Fruit fly (Drosophila melanogaster) whole organism, embryonic: ENCODE data around the gene ebd1.

Experiments used
- Ada2b ChIP-seq: fragments of 200-800 bp; sonication (Bioruptor generic); IDR thresholded peaks from 2 replicates; pipeline ENCODE4 v1.3.6; 2022; ENCODE audit warnings: missing biosample characterization, missing genetic modification characterization
- Adf1 ChIP-seq: fragments of 200-800 bp; sonication (Bioruptor generic); IDR thresholded peaks from 2 replicates; pipeline ENCODE4 v1.3.6; 2022; ENCODE audit warnings: missing biosample characterization, missing genetic modification characterization
- Aef1 ChIP-seq: fragments of 200-800 bp; sonication (Bioruptor generic); IDR thresholded peaks from 3 replicates; pipeline ENCODE4 v1.3.6; 2022; ENCODE audit warnings: missing biosample characterization, missing genetic modification characterization
- Bgb ChIP-seq: fragments of 200-800 bp; sonication (Bioruptor generic); IDR thresholded peaks from 2 replicates; pipeline ENCODE4 v1.3.6; 2022; ENCODE audit warnings: missing biosample characterization, missing genetic modification characterization; ENCODE audit not compliant: partially characterized antibody
- CG1024 ChIP-seq: fragments of 200-800 bp; sonication (Bioruptor generic); IDR thresholded peaks from 2 replicates; pipeline ENCODE4 v1.3.6; 2022; ENCODE audit warnings: missing biosample characterization, missing genetic modification characterization
- CG11695 ChIP-seq: fragments of 200-800 bp; sonication (Bioruptor generic); IDR thresholded peaks from 3 replicates; pipeline ENCODE4 v1.3.6; 2022; ENCODE audit warnings: missing biosample characterization, missing genetic modification characterization
- CG12299 ChIP-seq: fragments of 200-800 bp; sonication (Bioruptor generic); optimal IDR thresholded peaks from 2 replicates; lab custom pipeline; 2018; ENCODE audit warnings: missing biosample characterization, mild to moderate bottlenecking, missing genetic modification characterization
- CG13894 ChIP-seq: fragments of 200-800 bp; sonication (Bioruptor generic); optimal IDR thresholded peaks from 3 replicates; lab custom pipeline; 2018; ENCODE audit warnings: missing biosample characterization, mild to moderate bottlenecking, missing genetic modification characterization, moderate library complexity
- CG14014 ChIP-seq: fragments of 200-800 bp; sonication (Bioruptor generic); IDR thresholded peaks from 2 replicates; pipeline ENCODE4 v1.3.6; 2022; ENCODE audit warnings: missing biosample characterization, missing genetic modification characterization
- CG14860 ChIP-seq: fragments of 200-800 bp; sonication (Bioruptor generic); IDR thresholded peaks from 3 replicates; pipeline ENCODE4 v1.3.6; 2022; ENCODE audit warnings: missing biosample characterization, missing genetic modification characterization; ENCODE audit not compliant: partially characterized antibody
- CG17385 ChIP-seq: fragments of 200-800 bp; sonication (Bioruptor generic); optimal IDR thresholded peaks from 3 replicates; lab custom pipeline; 2018; ENCODE audit warnings: missing biosample characterization, mild to moderate bottlenecking, missing genetic modification characterization
- CG1792 ChIP-seq: fragments of 200-800 bp; sonication (Bioruptor generic); optimal IDR thresholded peaks from 2 replicates; lab custom pipeline; 2016; ENCODE audit warnings: missing biosample characterization, missing genetic modification characterization
- CG2116 ChIP-seq: fragments of 200-800 bp; sonication (Bioruptor generic); optimal IDR thresholded peaks from 3 replicates; lab custom pipeline; 2018; ENCODE audit warnings: missing biosample characterization, mild to moderate bottlenecking, missing genetic modification characterization
- CG2199 ChIP-seq: fragments of 200-800 bp; sonication (Bioruptor generic); IDR thresholded peaks from 3 replicates; pipeline ENCODE4 v1.3.6; 2022; ENCODE audit warnings: missing biosample characterization, missing genetic modification characterization
- CG30431 ChIP-seq: fragments of 200-800 bp; sonication (Bioruptor generic); optimal IDR thresholded peaks from 2 replicates; lab custom pipeline; 2017; ENCODE audit warnings: missing biosample characterization, missing genetic modification characterization
- CG31441 ChIP-seq: fragments of 200-800 bp; sonication (Bioruptor generic); IDR thresholded peaks from 2 replicates; pipeline ENCODE4 v1.3.6; 2022; ENCODE audit warnings: missing biosample characterization, missing genetic modification characterization
- CG3726 ChIP-seq: fragments of 200-800 bp; sonication (Bioruptor generic); IDR thresholded peaks from 3 replicates; pipeline ENCODE4, ENCODE4 v1.3.6; 2022; ENCODE audit warnings: missing biosample characterization, missing genetic modification characterization
- CG3847 ChIP-seq: fragments of 200-800 bp; sonication (Bioruptor generic); IDR thresholded peaks from 2 replicates; pipeline ENCODE4 v1.3.6; 2022; ENCODE audit warnings: missing biosample characterization, missing genetic modification characterization
- CG4820 ChIP-seq: fragments of 200-800 bp; sonication (Bioruptor generic); optimal IDR thresholded peaks from 3 replicates; lab custom pipeline; 2016; ENCODE audit warnings: missing biosample characterization, missing genetic modification characterization
- CG5245 ChIP-seq: fragments of 200-800 bp; sonication (Bioruptor generic); optimal IDR thresholded peaks from 3 replicates; lab custom pipeline; 2016; ENCODE audit warnings: missing biosample characterization, missing genetic modification characterization
- CG6854 ChIP-seq: fragments of 200-800 bp; sonication (Bioruptor generic); optimal IDR thresholded peaks from 3 replicates; lab custom pipeline; 2017; ENCODE audit warnings: missing biosample characterization, mild to moderate bottlenecking, missing genetic modification characterization
- CG7786 ChIP-seq: fragments of 200-800 bp; sonication (Bioruptor generic); optimal IDR thresholded peaks from 2 replicates; lab custom pipeline; 2016; ENCODE audit warnings: missing biosample characterization, missing genetic modification characterization
- CG9876 ChIP-seq: fragments of 200-800 bp; sonication (Bioruptor generic); optimal IDR thresholded peaks from 2 replicates; lab custom pipeline; 2016; ENCODE audit warnings: missing biosample characterization, missing genetic modification characterization
- Dip2 ChIP-seq: fragments of 200-800 bp; sonication (Bioruptor generic); IDR thresholded peaks from 2 replicates; pipeline ENCODE4 v1.3.6; 2022; ENCODE audit warnings: missing biosample characterization, missing genetic modification characterization
- Doc2 ChIP-seq: fragments of 200-800 bp; sonication (Bioruptor generic); IDR thresholded peaks from 2 replicates; pipeline ENCODE4 v1.3.6; 2022; ENCODE audit warnings: missing biosample characterization, missing genetic modification characterization
- Fer1 ChIP-seq: fragments of 200-800 bp; sonication (Bioruptor generic); optimal IDR thresholded peaks from 2 replicates; lab custom pipeline; 2017; ENCODE audit warnings: missing biosample characterization, mild to moderate bottlenecking, missing genetic modification characterization
- H2.0 ChIP-seq: fragments of 200-800 bp; sonication (Bioruptor generic); IDR thresholded peaks from 2 replicates; pipeline ENCODE4 v1.3.6; 2022; ENCODE audit warnings: missing biosample characterization, missing genetic modification characterization
- HLH3B ChIP-seq: fragments of 200-800 bp; sonication (Bioruptor generic); IDR thresholded peaks from 2 replicates; pipeline ENCODE4 v1.3.6; 2022; ENCODE audit warnings: missing biosample characterization, missing genetic modification characterization
- HmgZ ChIP-seq: fragments of 200-800 bp; sonication (Bioruptor generic); optimal IDR thresholded peaks from 2 replicates; lab custom pipeline; 2018; ENCODE audit warnings: missing biosample characterization, mild to moderate bottlenecking, missing genetic modification characterization
- Max ChIP-seq: fragments of 200-800 bp; sonication (Bioruptor generic); optimal IDR thresholded peaks from 2 replicates; lab custom pipeline; 2016; ENCODE audit warnings: missing biosample characterization, mild to moderate bottlenecking, missing genetic modification characterization
- Spps ChIP-seq: fragments of 200-800 bp; sonication (Bioruptor generic); optimal IDR thresholded peaks from 2 replicates; lab custom pipeline; 2018; ENCODE audit warnings: missing biosample characterization, mild to moderate bottlenecking, missing genetic modification characterization
- aop ChIP-seq: fragments of 200-800 bp; sonication (Bioruptor generic); IDR thresholded peaks from 2 replicates; pipeline ENCODE4 v1.3.6; 2022; ENCODE audit warnings: missing biosample characterization, missing genetic modification characterization
- ap ChIP-seq: fragments of 200-800 bp; sonication (Bioruptor generic); IDR thresholded peaks from 2 replicates; pipeline ENCODE4 v1.3.6; 2022; ENCODE audit warnings: missing biosample characterization, missing genetic modification characterization
- ato ChIP-seq: fragments of 200-800 bp; sonication (Bioruptor generic); IDR thresholded peaks from 2 replicates; pipeline ENCODE4 v1.3.6; 2022; ENCODE audit warnings: missing biosample characterization, missing genetic modification characterization; ENCODE audit not compliant: partially characterized antibody
- cas ChIP-seq: fragments of 200-800 bp; sonication (Bioruptor generic); IDR thresholded peaks from 2 replicates; pipeline ENCODE4 v1.3.6; 2022; ENCODE audit warnings: missing biosample characterization, missing genetic modification characterization
- cato ChIP-seq: fragments of 200-800 bp; sonication (Bioruptor generic); optimal IDR thresholded peaks from 2 replicates; lab custom pipeline; 2016; ENCODE audit warnings: missing biosample characterization, missing genetic modification characterization, borderline replicate concordance
- croc ChIP-seq: fragments of 200-800 bp; sonication (Bioruptor generic); conservative IDR thresholded peaks from 3 replicates; pipeline ENCODE4 v1.3.6; 2022; ENCODE audit warnings: missing biosample characterization, missing genetic modification characterization
- dm ChIP-seq: fragments of 200-800 bp; sonication (Bioruptor generic); optimal IDR thresholded peaks from 3 replicates; lab custom pipeline; 2016; ENCODE audit warnings: missing biosample characterization, missing genetic modification characterization
- emc ChIP-seq: fragments of 200-800 bp; sonication (Bioruptor generic); optimal IDR thresholded peaks from 2 replicates; lab custom pipeline; 2016; ENCODE audit warnings: missing biosample characterization, missing genetic modification characterization
- en ChIP-seq: fragments of 200-800 bp; sonication (Bioruptor generic); optimal IDR thresholded peaks from 2 replicates; lab custom pipeline; 2016; ENCODE audit warnings: missing biosample characterization, missing genetic modification characterization
- fd96Cb ChIP-seq: fragments of 200-800 bp; sonication (Bioruptor generic); optimal IDR thresholded peaks from 2 replicates; lab custom pipeline; 2018; ENCODE audit warnings: missing biosample characterization, mild to moderate bottlenecking, missing genetic modification characterization, moderate library complexity
- gem ChIP-seq: fragments of 200-800 bp; sonication (Bioruptor generic); optimal IDR thresholded peaks from 2 replicates; lab custom pipeline; 2019; ENCODE audit warnings: missing biosample characterization, mild to moderate bottlenecking, missing genetic modification characterization, moderate library complexity
- gt ChIP-seq: fragments of 200-800 bp; sonication (Bioruptor generic); IDR thresholded peaks from 2 replicates; pipeline ENCODE4 v1.3.6; 2022; ENCODE audit warnings: missing biosample characterization, missing genetic modification characterization
- knrl ChIP-seq: fragments of 200-800 bp; sonication (Bioruptor generic); IDR thresholded peaks from 3 replicates; pipeline ENCODE4 v1.3.6; 2022; ENCODE audit warnings: missing biosample characterization, missing genetic modification characterization; ENCODE audit not compliant: partially characterized antibody
- luna ChIP-seq: fragments of 200-800 bp; sonication (Bioruptor generic); optimal IDR thresholded peaks from 2 replicates; lab custom pipeline; 2016; ENCODE audit warnings: missing biosample characterization, missing genetic modification characterization
- maf-S ChIP-seq: fragments of 200-800 bp; sonication (Bioruptor generic); optimal IDR thresholded peaks from 2 replicates; lab custom pipeline; 2016; ENCODE audit warnings: missing biosample characterization, missing genetic modification characterization
- org-1 ChIP-seq: fragments of 200-800 bp; sonication (Bioruptor generic); optimal IDR thresholded peaks from 2 replicates; lab custom pipeline; 2017; ENCODE audit warnings: missing biosample characterization, missing genetic modification characterization
- peb ChIP-seq: fragments of 200-800 bp; sonication (Bioruptor generic); IDR thresholded peaks from 2 replicates; pipeline ENCODE4 v1.3.6; 2022; ENCODE audit warnings: missing biosample characterization, missing genetic modification characterization
- pita ChIP-seq: fragments of 200-800 bp; sonication (Bioruptor generic); optimal IDR thresholded peaks from 2 replicates; lab custom pipeline; 2017; ENCODE audit warnings: missing biosample characterization, mild to moderate bottlenecking, missing genetic modification characterization
- sima ChIP-seq: fragments of 200-800 bp; sonication (Bioruptor generic); optimal IDR thresholded peaks from 2 replicates; lab custom pipeline; 2016; ENCODE audit warnings: missing biosample characterization, missing genetic modification characterization
- sna ChIP-seq: fragments of 200-800 bp; sonication (Bioruptor generic); IDR thresholded peaks from 2 replicates; pipeline ENCODE4 v1.3.6; 2022; ENCODE audit warnings: missing biosample characterization, missing genetic modification characterization; ENCODE audit not compliant: partially characterized antibody
- so ChIP-seq: fragments of 200-800 bp; sonication (Bioruptor generic); IDR thresholded peaks from 3 replicates; pipeline ENCODE4 v1.3.6; 2022; ENCODE audit warnings: missing biosample characterization, missing genetic modification characterization
- tx ChIP-seq: fragments of 200-800 bp; sonication (Bioruptor generic); optimal IDR thresholded peaks from 2 replicates; lab custom pipeline; 2016; ENCODE audit warnings: missing biosample characterization, missing genetic modification characterization

The ebd1 gene

DNA sequence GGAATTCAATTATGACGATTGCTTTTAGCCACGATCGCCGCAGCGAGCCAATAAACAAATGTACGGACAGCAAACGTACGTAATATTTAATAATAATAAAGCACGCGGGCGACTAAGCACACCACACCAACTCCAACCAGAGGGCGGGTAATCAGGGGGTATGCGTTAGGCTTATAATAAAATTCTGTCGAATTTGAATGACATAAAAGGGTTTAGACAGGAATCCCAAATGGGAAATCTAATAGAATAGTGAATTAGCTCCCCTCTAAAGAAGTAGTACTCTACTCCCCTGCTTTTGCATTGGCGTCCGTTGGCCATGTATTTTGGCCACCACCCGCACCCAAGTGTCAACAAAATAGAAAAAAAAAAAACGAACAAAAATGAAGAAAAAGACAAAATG lies 37.0 kb upstream of the ebd1 start (continued):
- TF ChIP-seq CG14860 (GFP tag; lab: Robert Waterston, UW) (no peak), CG2116 (no peak), Ada2b (GFP tag; lab: Robert Waterston, UW) (peak; percentile 50), CG31441 (GFP tag; lab: Robert Waterston, UW) (no peak), emc (GFP tag; lab: Kevin White, UChicago) (no peak), Dip2 (no peak), cas (GFP tag; lab: Robert Waterston, UW) (no peak), CG7786 (GFP tag; lab: Kevin White, UChicago) (no peak), CG5245 (GFP tag; lab: Kevin White, UChicago) (no peak), aop (no peak), CG6854 (no peak), CG3726 (no peak), Aef1 (peak; percentile 50), CG17385 (GFP tag; lab: Kevin White, UChicago) (peak; percentile 5), Doc2 (no peak), luna (GFP tag; lab: Kevin White, UChicago) (no peak), Max (GFP tag; lab: Kevin White, UChicago) (no peak), dm (GFP tag; lab: Kevin White, UChicago) (no peak), H2.0 (GFP tag; lab: Robert Waterston, UW) (peak; percentile 37), en (no peak), Fer1 (peak; percentile 5), CG1792 (GFP tag; lab: Kevin White, UChicago) (no peak), CG3847 (GFP tag; lab: Robert Waterston, UW) (peak; percentile 34; the same call in 1 of the 2 replicates), sima (no peak), gt (GFP tag; lab: Robert Waterston, UW) (no peak), HLH3B (peak; percentile 52), CG30431 (GFP tag; lab: Kevin White, UChicago) (no peak), cato (no peak), CG4820 (peak; percentile 5), croc (GFP tag; lab: Robert Waterston, UW) (no peak), maf-S (no peak), CG11695 (GFP tag; lab: Robert Waterston, UW) (no peak), tx (GFP tag; lab: Kevin White, UChicago) (no peak), peb (no peak), CG1024 (GFP tag; lab: Robert Waterston, UW) (no peak), knrl (GFP tag; lab: Robert Waterston, UW) (no peak), CG9876 (GFP tag; lab: Kevin White, UChicago) (no peak), fd96Cb (tag; lab: Kevin White, UChicago) (no peak), CG12299 (tag; lab: Kevin White, UChicago) (no peak), Adf1 (GFP tag; lab: Robert Waterston, UW) (no peak), org-1 (no peak), HmgZ (tag; lab: Kevin White, UChicago) (no peak), CG14014 (GFP tag; lab: Robert Waterston, UW) (peak; percentile 61; the same call in 1 of the 2 replicates), ap (GFP tag; lab: Robert Waterston, UW) (0 out of 2 replicates have a peak, but pooled peaks have one; percentile 20), CG13894 (tag; lab: Kevin White, UChicago) (no peak), Spps (tag; lab: Kevin White, UChicago) (no peak), gem (peak; percentile 21), Bgb (GFP tag; lab: Robert Waterston, UW) (no peak), ato (GFP tag; lab: Robert Waterston, UW) (no peak), CG2199 (0 out of 3 replicates have a peak, but pooled peaks have one; percentile 34), pita (no peak), so (GFP tag; lab: Robert Waterston, UW) (0 out of 3 replicates have a peak, but pooled peaks have one; percentile 24), sna (no peak)
